Fruit fly (Drosophila melanogaster): ENCODE data around the gene CG13931.

The CG13931 gene

DNA sequence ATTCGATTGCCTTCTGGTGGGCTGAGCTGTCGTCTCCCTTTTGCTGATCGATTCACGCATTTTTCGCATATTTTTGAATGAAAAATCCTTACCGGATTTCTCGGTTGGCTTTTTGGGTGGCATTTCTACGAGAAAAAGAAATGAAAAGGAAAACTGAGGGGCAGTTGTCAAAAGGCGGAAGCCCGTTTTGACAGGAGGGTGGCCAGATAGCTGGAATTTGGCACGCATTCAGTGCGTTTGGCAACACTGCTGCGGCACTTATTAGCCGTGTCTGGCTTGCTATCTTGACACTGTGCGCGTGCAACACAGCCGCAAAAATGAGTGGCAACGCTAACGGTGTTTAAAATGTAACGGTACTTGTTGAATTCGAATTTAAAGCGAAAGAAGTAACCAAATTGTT is 33.7 kb downstream of the CG13931 start, which contains the start of gene RpL23A (continued):
- TF ChIP-seq acj6 (GFP tag; optimal IDR thresholded peaks at IDR 0.05) (no peak), CG16779 (tag; optimal IDR thresholded peaks at IDR 0.05) (peak; percentile 74), Hr39 (GFP tag; optimal IDR thresholded peaks at IDR 0.05) (peak; percentile 88), CG8319 (GFP tag; optimal IDR thresholded peaks at IDR 0.05) (peak; percentile 73), Eip78C (GFP tag) (peak; percentile 95), Sox14 (GFP tag; optimal IDR thresholded peaks at IDR 0.05) (peak; percentile 68), CG32006 (GFP tag; optimal IDR thresholded peaks at IDR 0.05) (no peak), Hr4 (GFP tag; optimal IDR thresholded peaks at IDR 0.05) (no peak), CG31627 (GFP tag; optimal IDR thresholded peaks at IDR 0.05) (peak; percentile 93), fd85E (GFP tag; optimal IDR thresholded peaks at IDR 0.05) (peak; percentile 75), dsx (GFP tag; optimal IDR thresholded peaks at IDR 0.05; ENCODE audit: poor library complexity, severe bottlenecking) (no peak)

DNA sequence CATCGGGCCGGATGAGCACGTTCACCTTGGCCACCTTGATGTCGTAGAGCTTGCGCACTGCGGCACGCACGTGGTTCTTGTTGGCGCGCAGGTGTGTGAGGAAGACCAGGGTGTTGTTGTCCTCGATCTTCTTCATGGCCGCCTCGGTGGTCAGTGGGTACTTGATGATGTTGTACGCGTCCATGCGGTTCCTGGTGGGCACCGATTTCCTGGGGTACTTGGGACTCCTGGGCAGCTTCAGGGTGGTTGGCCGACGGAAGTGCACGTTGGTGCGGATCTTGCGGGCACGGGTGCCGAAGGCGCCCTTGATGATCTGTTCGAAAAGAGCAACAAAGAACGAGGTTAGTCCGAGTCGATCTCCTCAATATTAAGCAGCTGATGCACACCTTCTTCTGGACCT is 34.8 kb downstream of the CG13931 start:
- TF ChIP-seq CG6792 (GFP tag; optimal IDR thresholded peaks at IDR 0.05) (no peak), CG16779 (tag; optimal IDR thresholded peaks at IDR 0.05) (no peak), acj6 (GFP tag; optimal IDR thresholded peaks at IDR 0.05) (no peak), CG6163 (GFP tag; IDR thresholded peaks at IDR 0.05) (no peak), CG6808 (GFP tag; optimal IDR thresholded peaks at IDR 0.05) (no peak), CG32006 (GFP tag; optimal IDR thresholded peaks at IDR 0.05) (no peak), CG8119 (GFP tag; IDR thresholded peaks at IDR 0.05) (no peak), CG34406 (GFP tag; optimal IDR thresholded peaks at IDR 0.05) (no peak), Hr39 (GFP tag; optimal IDR thresholded peaks at IDR 0.05) (no peak), ss (GFP tag; optimal IDR thresholded peaks at IDR 0.05) (no peak), CG9139 (GFP tag; optimal IDR thresholded peaks at IDR 0.05) (no peak), Sox102F (GFP tag; optimal IDR thresholded peaks at IDR 0.05) (no peak), vri (GFP tag; optimal IDR thresholded peaks at IDR 0.05) (no peak), Sox14 (GFP tag; optimal IDR thresholded peaks at IDR 0.05) (no peak), Ets21C (GFP tag; optimal IDR thresholded peaks at IDR 0.05) (no peak)

DNA sequence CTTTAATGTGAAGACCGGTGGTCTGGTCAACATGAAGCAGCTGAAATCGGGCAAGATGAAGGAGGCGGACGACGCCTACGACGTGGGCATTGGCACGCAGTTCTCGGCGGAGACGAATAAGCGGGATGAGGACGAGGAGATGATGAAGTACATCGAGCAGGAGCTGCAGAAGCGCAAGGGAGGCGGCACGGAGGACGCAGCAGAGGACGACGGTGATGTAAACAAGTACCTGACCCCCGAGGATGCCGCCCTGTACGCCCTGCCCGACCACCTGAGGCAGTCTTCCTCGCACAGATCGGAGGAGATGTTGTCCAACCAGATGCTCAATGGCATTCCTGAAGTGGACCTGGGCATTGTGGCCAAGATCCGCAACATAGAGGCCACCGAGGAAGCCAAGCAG is 36.7 kb downstream of the CG13931 start:
- no peak for TF ChIP-seq vri (GFP tag; optimal IDR thresholded peaks at IDR 0.05)
- no peak for TF ChIP-seq salr (GFP tag; optimal IDR thresholded peaks at IDR 0.05)
- TF ChIP-seq CG32006 (GFP tag; optimal IDR thresholded peaks at IDR 0.05): no peak
- TF ChIP-seq spab (GFP tag; optimal IDR thresholded peaks at IDR 0.05): no peak
- TF ChIP-seq topi (GFP tag; optimal IDR thresholded peaks at IDR 0.05): no peak
- no peak for TF ChIP-seq fd59A (GFP tag; optimal IDR thresholded peaks at IDR 0.05)
- TF ChIP-seq net (GFP tag; optimal IDR thresholded peaks at IDR 0.05): no peak
- no peak for TF ChIP-seq CG10669 (GFP tag; optimal IDR thresholded peaks at IDR 0.05)
- no peak for TF ChIP-seq CG34406 (GFP tag; optimal IDR thresholded peaks at IDR 0.05)
- no peak for TF ChIP-seq CG8119 (GFP tag; IDR thresholded peaks at IDR 0.05)
- TF ChIP-seq CG6276 (GFP tag; optimal IDR thresholded peaks at IDR 0.05): no peak
- no peak for TF ChIP-seq CG3919 (GFP tag; optimal IDR thresholded peaks at IDR 0.05)
- no peak for TF ChIP-seq CG8319 (GFP tag; optimal IDR thresholded peaks at IDR 0.05)
- no peak for TF ChIP-seq Hr38 (GFP tag; optimal IDR thresholded peaks at IDR 0.05)
- TF ChIP-seq Ets21C (GFP tag; optimal IDR thresholded peaks at IDR 0.05): no peak
- no peak for TF ChIP-seq CG6792 (GFP tag; optimal IDR thresholded peaks at IDR 0.05)
- no peak for TF ChIP-seq Sox102F (GFP tag; optimal IDR thresholded peaks at IDR 0.05)

- no peak for TF ChIP-seq Ets21C (GFP tag; optimal IDR thresholded peaks at IDR 0.05)
- TF ChIP-seq Smox (GFP tag; optimal IDR thresholded peaks at IDR 0.05): no peak
- peak; percentile 93 for TF ChIP-seq achi (GFP tag; optimal IDR thresholded peaks at IDR 0.05)
Observed at dm6 chr3L:1664876-1665275, 37.3 kb downstream of the CG13931 start, which contains the start of the genes Srrm234 and CG7974. Gene Srrm234, minus strand, starts transcription at chr3L:1665064. Gene CG7974, plus strand, starts transcription at chr3L:1665138.

- TF ChIP-seq CG11294 (GFP tag; IDR thresholded peaks at IDR 0.05) (no peak), CG8632 (GFP tag; optimal IDR thresholded peaks at IDR 0.05) (no peak), fkh (GFP tag; optimal IDR thresholded peaks at IDR 0.05) (no peak), CG7368 (GFP tag; optimal IDR thresholded peaks at IDR 0.05) (no peak), CG6854 (GFP tag; optimal IDR thresholded peaks at IDR 0.05) (no peak), CG34406 (GFP tag; optimal IDR thresholded peaks at IDR 0.05) (no peak), Hr38 (GFP tag; optimal IDR thresholded peaks at IDR 0.05) (no peak), Sox15 (GFP tag; optimal IDR thresholded peaks at IDR 0.05) (no peak), ss (GFP tag; optimal IDR thresholded peaks at IDR 0.05) (no peak), pdm3 (GFP tag; optimal IDR thresholded peaks at IDR 0.05) (no peak), CG10631 (GFP tag; optimal IDR thresholded peaks at IDR 0.05) (no peak)
Observed at dm6 chr3L:1664205-1664604, 38.0 kb downstream of the CG13931 start.
